Worm (Caenorhabditis elegans): ENCODE results near the gene K06A4.2.

The K06A4.2 gene

ce11 chrV:9477863-9478262, 6.1 kb upstream of the K06A4.2 start, which contains the start of gene nas-3:
nas-3 (plus strand) TSS chrV:9478163.
- TF ChIP-seq B0310.2 (tag; optimal IDR thresholded peaks at IDR 0.05) (no peak), sea-1 (GFP tag; conservative IDR thresholded peaks at IDR 0.05) (no peak), aly-1 (tag; optimal IDR thresholded peaks at IDR 0.05) (no peak), ets-7 (tag; optimal IDR thresholded peaks at IDR 0.05) (no peak), tbx-11 (GFP tag; IDR thresholded peaks at IDR 0.05) (no peak), hnd-1 (tag; optimal IDR thresholded peaks at IDR 0.05) (no peak), pes-1 (GFP tag; IDR thresholded peaks at IDR 0.05) (no peak), F13C5.2 (tag; optimal IDR thresholded peaks at IDR 0.05) (no peak), flt-1 (GFP tag; IDR thresholded peaks at IDR 0.05) (no peak), tbx-37 (GFP tag; conservative IDR thresholded peaks at IDR 0.05) (no peak), hmg-4 (GFP tag; optimal IDR thresholded peaks at IDR 0.05) (no peak), ama-1 (optimal IDR thresholded peaks at IDR 0.05) (no peak), tra-4 (tag; optimal IDR thresholded peaks at IDR 0.05) (no peak), ceh-36 (tag; optimal IDR thresholded peaks at IDR 0.05) (no peak)

- TF ChIP-seq F13C5.2 (tag; optimal IDR thresholded peaks at IDR 0.05) (no peak), hnd-1 (tag; optimal IDR thresholded peaks at IDR 0.05) (no peak), flt-1 (GFP tag; IDR thresholded peaks at IDR 0.05) (no peak), aly-1 (tag; optimal IDR thresholded peaks at IDR 0.05) (no peak), ets-7 (tag; optimal IDR thresholded peaks at IDR 0.05) (no peak), ceh-36 (tag; optimal IDR thresholded peaks at IDR 0.05) (no peak), hmbx-1 (tag; optimal IDR thresholded peaks at IDR 0.05) (no peak), sea-1 (GFP tag; conservative IDR thresholded peaks at IDR 0.05) (no peak), B0310.2 (tag; optimal IDR thresholded peaks at IDR 0.05) (no peak), hmg-4 (GFP tag; optimal IDR thresholded peaks at IDR 0.05) (no peak), tbx-11 (GFP tag; IDR thresholded peaks at IDR 0.05) (no peak), ama-1 (optimal IDR thresholded peaks at IDR 0.05) (no peak)
Measured at ce11 chrV:9480566-9480965, 3.4 kb upstream of the K06A4.2 start, which contains the start of gene K06A4.6. K06A4.6 (minus strand) TSS chrV:9480666.

- TF ChIP-seq ceh-36 (tag; optimal IDR thresholded peaks at IDR 0.05) (no peak), hmbx-1 (tag; optimal IDR thresholded peaks at IDR 0.05) (no peak), B0310.2 (tag; optimal IDR thresholded peaks at IDR 0.05) (no peak)
Measured at ce11 chrV:9485508-9485907, 1.5 kb downstream of the K06A4.2 start.

ce11 chrV:9489411-9489810, 5.4 kb downstream of the K06A4.2 start, which contains the start of gene K06A4.10:
K06A4.10 (minus strand) TSS chrV:9489800.
- TF ChIP-seq hnd-1 (tag; optimal IDR thresholded peaks at IDR 0.05): no peak

- TF ChIP-seq tbx-11 (GFP tag; IDR thresholded peaks at IDR 0.05) (no peak), hnd-1 (tag; optimal IDR thresholded peaks at IDR 0.05) (no peak), ama-1 (optimal IDR thresholded peaks at IDR 0.05) (no peak), aly-1 (tag; optimal IDR thresholded peaks at IDR 0.05) (no peak), F13C5.2 (tag; optimal IDR thresholded peaks at IDR 0.05) (no peak), scrt-1 (GFP tag; IDR thresholded peaks at IDR 0.05) (no peak), tra-4 (tag; optimal IDR thresholded peaks at IDR 0.05) (no peak), tbx-37 (GFP tag; conservative IDR thresholded peaks at IDR 0.05) (no peak), hmg-4 (GFP tag; optimal IDR thresholded peaks at IDR 0.05) (no peak), ceh-13 (GFP tag; optimal IDR thresholded peaks at IDR 0.05) (no peak), ceh-36 (tag; optimal IDR thresholded peaks at IDR 0.05) (no peak), B0310.2 (tag; optimal IDR thresholded peaks at IDR 0.05) (no peak), pes-1 (GFP tag; IDR thresholded peaks at IDR 0.05) (no peak), ets-7 (tag; optimal IDR thresholded peaks at IDR 0.05) (no peak), sea-1 (GFP tag; conservative IDR thresholded peaks at IDR 0.05) (no peak), hmbx-1 (tag; optimal IDR thresholded peaks at IDR 0.05) (no peak), flt-1 (GFP tag; IDR thresholded peaks at IDR 0.05) (no peak)
Measured at ce11 chrV:9491440-9492160, 7.6 kb downstream of the K06A4.2 start, which contains the start of gene K06A4.7. K06A4.7 (minus strand) TSS chrV:9491490.

- TF ChIP-seq ama-1 (optimal IDR thresholded peaks at IDR 0.05) (no peak), tra-4 (tag; optimal IDR thresholded peaks at IDR 0.05) (no peak), aly-1 (tag; optimal IDR thresholded peaks at IDR 0.05) (no peak), pes-1 (GFP tag; IDR thresholded peaks at IDR 0.05) (no peak), hmbx-1 (tag; optimal IDR thresholded peaks at IDR 0.05) (no peak)
Measured at ce11 chrV:9492460-9492859, 8.5 kb downstream of the K06A4.2 start.

- no peak for TF ChIP-seq ama-1 (optimal IDR thresholded peaks at IDR 0.05)
- TF ChIP-seq scrt-1 (GFP tag; IDR thresholded peaks at IDR 0.05): no peak
- no peak for TF ChIP-seq aly-1 (tag; optimal IDR thresholded peaks at IDR 0.05)
- TF ChIP-seq ets-7 (tag; optimal IDR thresholded peaks at IDR 0.05): no peak
- no peak for TF ChIP-seq hmbx-1 (tag; optimal IDR thresholded peaks at IDR 0.05)
- no peak for TF ChIP-seq tbx-11 (GFP tag; IDR thresholded peaks at IDR 0.05)
- TF ChIP-seq F13C5.2 (tag; optimal IDR thresholded peaks at IDR 0.05): no peak
- TF ChIP-seq ceh-13 (GFP tag; optimal IDR thresholded peaks at IDR 0.05): no peak
- TF ChIP-seq flt-1 (GFP tag; IDR thresholded peaks at IDR 0.05): no peak
- no peak for TF ChIP-seq B0310.2 (tag; optimal IDR thresholded peaks at IDR 0.05)
- no peak for TF ChIP-seq hnd-1 (tag; optimal IDR thresholded peaks at IDR 0.05)
- TF ChIP-seq hmg-4 (GFP tag; optimal IDR thresholded peaks at IDR 0.05): no peak
- no peak for TF ChIP-seq sea-1 (GFP tag; conservative IDR thresholded peaks at IDR 0.05)
- TF ChIP-seq pes-1 (GFP tag; IDR thresholded peaks at IDR 0.05): no peak
Measured at ce11 chrV:9496742-9497141, 12.7 kb downstream of the K06A4.2 start, which contains the start of gene gsnl-1. gsnl-1 (plus strand) TSS chrV:9497042.

ce11 chrV:9499295-9499694, 15.3 kb downstream of the K06A4.2 start:
- TF ChIP-seq sea-1 (GFP tag; conservative IDR thresholded peaks at IDR 0.05) (no peak), scrt-1 (GFP tag; IDR thresholded peaks at IDR 0.05) (no peak), ama-1 (optimal IDR thresholded peaks at IDR 0.05) (no peak), tbx-37 (GFP tag; conservative IDR thresholded peaks at IDR 0.05) (no peak), aly-1 (tag; optimal IDR thresholded peaks at IDR 0.05) (no peak), hmbx-1 (tag; optimal IDR thresholded peaks at IDR 0.05) (no peak), tbx-11 (GFP tag; IDR thresholded peaks at IDR 0.05) (no peak), ets-7 (tag; optimal IDR thresholded peaks at IDR 0.05) (no peak), F13C5.2 (tag; optimal IDR thresholded peaks at IDR 0.05) (no peak)
